Fruit fly (Drosophila melanogaster) whole organism, embryonic: ENCODE results near the gene sol.

Experiments
- Aef1 ChIP-seq: fragments of 200-800 bp; sonication (Bioruptor generic); IDR thresholded peaks from 3 replicates; pipeline ENCODE4 v1.3.6; 2022; ENCODE audit warnings: missing biosample characterization, missing genetic modification characterization
- Awh ChIP-seq: fragments of 200-800 bp; sonication (Bioruptor generic); IDR thresholded peaks from 2 replicates; pipeline ENCODE4, ENCODE4 v1.3.6; 2022; ENCODE audit warnings: missing biosample characterization, missing genetic modification characterization
- Bdp1 ChIP-seq: fragments of 200-800 bp; sonication (Bioruptor generic); optimal IDR thresholded peaks from 3 replicates; lab custom pipeline; 2016; ENCODE audit warnings: missing biosample characterization, missing genetic modification characterization
- CG10431 ChIP-seq: fragments of 200-800 bp; sonication (Bioruptor generic); optimal IDR thresholded peaks from 3 replicates; lab custom pipeline; 2018; ENCODE audit warnings: missing biosample characterization, mild to moderate bottlenecking, missing genetic modification characterization
- CG10462 ChIP-seq: fragments of 200-800 bp; sonication (Bioruptor generic); optimal IDR thresholded peaks from 2 replicates; lab custom pipeline; 2016; ENCODE audit warnings: missing biosample characterization, missing genetic modification characterization
- CG10543 ChIP-seq: fragments of 200-800 bp; sonication (Bioruptor generic); optimal IDR thresholded peaks from 3 replicates; lab custom pipeline; 2017; ENCODE audit warnings: missing biosample characterization, mild to moderate bottlenecking, missing genetic modification characterization, moderate library complexity
- CG1233 ChIP-seq: fragments of 200-800 bp; sonication (Bioruptor generic); optimal IDR thresholded peaks from 4 replicates; lab custom pipeline; 2018; ENCODE audit warnings: missing biosample characterization, mild to moderate bottlenecking, missing genetic modification characterization
- CG13894 ChIP-seq: fragments of 200-800 bp; sonication (Bioruptor generic); optimal IDR thresholded peaks from 3 replicates; lab custom pipeline; 2018; ENCODE audit warnings: missing biosample characterization, mild to moderate bottlenecking, missing genetic modification characterization, moderate library complexity
- CG16813 ChIP-seq: fragments of 200-800 bp; sonication (Bioruptor generic); IDR thresholded peaks from 3 replicates; pipeline ENCODE4 v1.3.6; 2022; ENCODE audit warnings: missing biosample characterization, missing genetic modification characterization; ENCODE audit not compliant: partially characterized antibody
- CG16863 ChIP-seq: fragments of 200-800 bp; sonication (Bioruptor generic); optimal IDR thresholded peaks from 3 replicates; lab custom pipeline; 2016; ENCODE audit warnings: missing biosample characterization, missing genetic modification characterization
- CG2129 ChIP-seq: fragments of 200-800 bp; sonication (Bioruptor generic); IDR thresholded peaks from 2 replicates; pipeline ENCODE4 v1.3.6; 2022; ENCODE audit warnings: missing biosample characterization, missing genetic modification characterization; ENCODE audit not compliant: partially characterized antibody
- CG32767 ChIP-seq: fragments of 200-800 bp; sonication (Bioruptor generic); IDR thresholded peaks from 2 replicates; pipeline ENCODE4 v1.3.6; 2022; ENCODE audit warnings: missing biosample characterization, missing genetic modification characterization
- CG3281 ChIP-seq: fragments of 200-800 bp; sonication (Bioruptor generic); optimal IDR thresholded peaks from 3 replicates; lab custom pipeline; 2017; ENCODE audit warnings: missing biosample characterization, mild to moderate bottlenecking, missing genetic modification characterization
- CG4854 ChIP-seq: fragments of 200-800 bp; sonication (Bioruptor generic); optimal IDR thresholded peaks from 2 replicates; lab custom pipeline; 2016; ENCODE audit warnings: missing biosample characterization, missing genetic modification characterization, inconsistent platforms
- CG6254 ChIP-seq: fragments of 200-800 bp; sonication (Bioruptor generic); optimal IDR thresholded peaks from 3 replicates; lab custom pipeline; 2017; ENCODE audit warnings: mild to moderate bottlenecking, missing biosample characterization, missing genetic modification reagents, missing genetic modification characterization
- CG7839 ChIP-seq: fragments of 200-800 bp; sonication (Bioruptor generic); optimal IDR thresholded peaks from 3 replicates; lab custom pipeline; 2018; ENCODE audit warnings: missing biosample characterization, mild to moderate bottlenecking, missing genetic modification characterization, moderate library complexity
- CG7987 ChIP-seq: fragments of 200-800 bp; sonication (Bioruptor generic); optimal IDR thresholded peaks from 2 replicates; lab custom pipeline; 2018; ENCODE audit warnings: missing biosample characterization, mild to moderate bottlenecking, missing genetic modification characterization, moderate library complexity
- CG8924 ChIP-seq: fragments of 200-800 bp; optimal IDR thresholded peaks from 3 replicates; lab custom pipeline; 2019; ENCODE audit warnings: missing biosample characterization, mild to moderate bottlenecking, missing genetic modification characterization, moderate library complexity
- Camta ChIP-seq: fragments of 200-800 bp; sonication (Bioruptor generic); optimal IDR thresholded peaks from 2 replicates; lab custom pipeline; 2016; ENCODE audit warnings: missing biosample characterization, missing genetic modification characterization
- Chrac-16 ChIP-seq: fragments of 200-800 bp; sonication (Bioruptor generic); optimal IDR thresholded peaks from 3 replicates; lab custom pipeline; 2016; ENCODE audit warnings: missing biosample characterization, missing genetic modification characterization
- D ChIP-seq, 2 experiments: fragments of 200-800 bp in 1 of 2; fragments of >200 bp in 1 of 2; sonication (Bioruptor generic) in 1 of 2; optimal IDR thresholded peaks; 2 replicates in 1 of 2; 3 replicates in 1 of 2; lab custom pipeline; 2017; ENCODE audit warnings: mild to moderate bottlenecking in 1 of 2, missing biosample characterization in 1 of 2, missing genetic modification characterization in 1 of 2, missing genetic modification reagents in 1 of 2
- H2.0 ChIP-seq: fragments of 200-800 bp; sonication (Bioruptor generic); IDR thresholded peaks from 2 replicates; pipeline ENCODE4 v1.3.6; 2022; ENCODE audit warnings: missing biosample characterization, missing genetic modification characterization
- HLHmδ ChIP-seq: fragments of 200-800 bp; sonication (Bioruptor generic); optimal IDR thresholded peaks from 2 replicates; lab custom pipeline; 2018; ENCODE audit warnings: missing biosample characterization, mild to moderate bottlenecking, missing genetic modification characterization, moderate library complexity
- Hand ChIP-seq: fragments of 200-800 bp; sonication (Bioruptor generic); optimal IDR thresholded peaks from 2 replicates; lab custom pipeline; 2017; ENCODE audit warnings: mild to moderate bottlenecking, missing biosample characterization, missing genetic modification reagents, missing genetic modification characterization
- MTF-1 ChIP-seq: fragments of 200-800 bp; sonication (Bioruptor generic); optimal IDR thresholded peaks from 2 replicates; lab custom pipeline; 2018; ENCODE audit warnings: missing biosample characterization, mild to moderate bottlenecking, missing genetic modification characterization, borderline replicate concordance
- Oaz ChIP-seq: fragments of 200-800 bp; sonication (Bioruptor generic); IDR thresholded peaks from 2 replicates; pipeline ENCODE4 v1.3.6; 2022; ENCODE audit warnings: missing biosample characterization, missing genetic modification characterization
- TFAM ChIP-seq: fragments of 200-800 bp; sonication (Bioruptor generic); optimal IDR thresholded peaks from 2 replicates; lab custom pipeline; 2017; ENCODE audit warnings: missing biosample characterization, missing genetic modification characterization, inconsistent platforms
- ab ChIP-seq: fragments of 200-800 bp; sonication (Bioruptor generic); optimal IDR thresholded peaks from 2 replicates; lab custom pipeline; 2016; ENCODE audit warnings: missing biosample characterization, missing genetic modification characterization
- bab2 ChIP-seq: fragments of 200-800 bp; sonication (Bioruptor generic); optimal IDR thresholded peaks from 2 replicates; lab custom pipeline; 2016; ENCODE audit warnings: missing biosample characterization, missing genetic modification characterization
- chif ChIP-seq, 2 experiments: fragments of 200-800 bp; sonication (Bioruptor generic); optimal IDR thresholded peaks; 3 replicates each; lab custom pipeline; 2016; ENCODE audit warnings: missing biosample characterization in 2 of 2, missing genetic modification characterization in 2 of 2
- chn ChIP-seq: fragments of 200-800 bp; sonication (Bioruptor generic); optimal IDR thresholded peaks from 2 replicates; lab custom pipeline; 2016; ENCODE audit warnings: missing biosample characterization, missing genetic modification characterization
- crol ChIP-seq: fragments of 200-800 bp; sonication (Bioruptor generic); IDR thresholded peaks from 2 replicates; pipeline ENCODE4 v1.3.6; 2022; ENCODE audit warnings: missing biosample characterization, missing genetic modification characterization
- dysf ChIP-seq: fragments of 200-800 bp; sonication (Bioruptor generic); IDR thresholded peaks from 3 replicates; pipeline ENCODE4 v1.3.6; 2022; ENCODE audit warnings: missing biosample characterization, missing genetic modification characterization
- gem ChIP-seq: fragments of 200-800 bp; sonication (Bioruptor generic); optimal IDR thresholded peaks from 2 replicates; lab custom pipeline; 2019; ENCODE audit warnings: missing biosample characterization, mild to moderate bottlenecking, missing genetic modification characterization, moderate library complexity
- grn ChIP-seq: fragments of 200-800 bp; sonication (Bioruptor generic); optimal IDR thresholded peaks from 3 replicates; lab custom pipeline; 2017; ENCODE audit warnings: missing biosample characterization, missing genetic modification characterization
- gro ChIP-seq: fragments of 200-800 bp; sonication (Bioruptor generic); optimal IDR thresholded peaks from 2 replicates; lab custom pipeline; 2016; ENCODE audit warnings: missing biosample characterization, missing genetic modification characterization
- jigr1 ChIP-seq: fragments of 200-800 bp; sonication (Bioruptor generic); IDR thresholded peaks from 3 replicates; pipeline ENCODE4 v1.3.6; 2022; ENCODE audit warnings: missing biosample characterization, missing genetic modification characterization
- jing ChIP-seq: fragments of 200-800 bp; sonication (Bioruptor generic); optimal IDR thresholded peaks from 2 replicates; lab custom pipeline; 2018; ENCODE audit warnings: missing biosample characterization, mild to moderate bottlenecking, missing genetic modification characterization
- kay ChIP-seq: fragments of 200-800 bp; sonication (Bioruptor generic); optimal IDR thresholded peaks from 2 replicates; lab custom pipeline; 2016; ENCODE audit warnings: missing biosample characterization, missing genetic modification characterization
- p53 ChIP-seq: fragments of 200-800 bp; sonication (Bioruptor generic); optimal IDR thresholded peaks from 2 replicates; lab custom pipeline; 2016; ENCODE audit warnings: missing biosample characterization, missing genetic modification characterization
- peb ChIP-seq: fragments of 200-800 bp; sonication (Bioruptor generic); IDR thresholded peaks from 2 replicates; pipeline ENCODE4 v1.3.6; 2022; ENCODE audit warnings: missing biosample characterization, missing genetic modification characterization
- pita ChIP-seq: fragments of 200-800 bp; sonication (Bioruptor generic); optimal IDR thresholded peaks from 2 replicates; lab custom pipeline; 2017; ENCODE audit warnings: missing biosample characterization, mild to moderate bottlenecking, missing genetic modification characterization
- pros ChIP-seq: fragments of 200-800 bp; sonication (Bioruptor generic); optimal IDR thresholded peaks from 3 replicates; lab custom pipeline; 2019; ENCODE audit warnings: missing biosample characterization, mild to moderate bottlenecking, missing genetic modification characterization, moderate library complexity
- psq ChIP-seq: fragments of 200-800 bp; sonication (Bioruptor generic); optimal IDR thresholded peaks from 2 replicates; lab custom pipeline; 2017; ENCODE audit warnings: missing biosample characterization, missing genetic modification characterization
- rib ChIP-seq: fragments of 200-800 bp; sonication (Bioruptor generic); IDR thresholded peaks from 2 replicates; pipeline ENCODE4 v1.3.6; 2022; ENCODE audit warnings: missing biosample characterization, missing genetic modification characterization
- row ChIP-seq: fragments of 200-800 bp; sonication (Bioruptor generic); IDR thresholded peaks from 3 replicates; pipeline ENCODE4 v1.3.6; 2022; ENCODE audit warnings: missing biosample characterization, missing genetic modification characterization
- run ChIP-seq: fragments of 200-800 bp; sonication (Bioruptor generic); optimal IDR thresholded peaks from 3 replicates; lab custom pipeline; 2018; ENCODE audit warnings: missing biosample characterization, mild to moderate bottlenecking, missing genetic modification characterization
- tll ChIP-seq, 2 experiments: fragments of 200-800 bp in 1 of 2; fragments of >200 bp in 1 of 2; sonication (Bioruptor generic) in 1 of 2; optimal IDR thresholded peaks; 2 replicates each; lab custom pipeline; 2017 to 2019; ENCODE audit warnings: missing biosample characterization in 2 of 2, missing genetic modification characterization in 2 of 2, mild to moderate bottlenecking in 1 of 2, moderate library complexity in 1 of 2
- zen ChIP-seq: fragments of 200-800 bp; sonication (Bioruptor generic); optimal IDR thresholded peaks from 3 replicates; lab custom pipeline; 2018; ENCODE audit warnings: missing biosample characterization, mild to moderate bottlenecking, missing genetic modification characterization, moderate library complexity

Gene sol

dm6 chrX:21366311-21366990, 16.4 kb downstream of the sol start (continued):
- TF ChIP-seq CG10431 (GFP tag; lab: Kevin White, UChicago) (peak; percentile 78), p53 (GFP tag; lab: Kevin White, UChicago) (no peak), Chrac-16 (GFP tag; lab: Kevin White, UChicago) (peak; percentile 87), CG3281 (GFP tag; lab: Kevin White, UChicago) (peak; percentile 95), CG4854 (peak; percentile 69), Awh (GFP tag; lab: Robert Waterston, UW) (peak; percentile 83), CG16863 (GFP tag; lab: Kevin White, UChicago) (peak; percentile 34), dysf (GFP tag; lab: Robert Waterston, UW) (peak; percentile 94), ab (GFP tag; lab: Kevin White, UChicago) (no peak), jigr1 (GFP tag; lab: Robert Waterston, UW) (peak; percentile 76; the same call in 2 of the 3 replicates), jing (GFP tag; lab: Kevin White, UChicago) (peak; percentile 73), CG2129 (GFP tag; lab: Robert Waterston, UW) (no peak), CG10462 (GFP tag; lab: Kevin White, UChicago) (peak; percentile 78), CG32767 (GFP tag; lab: Robert Waterston, UW) (peak; percentile 86), grn (GFP tag; lab: Kevin White, UChicago) (peak; percentile 2), kay (peak; percentile 80), CG8924 (peak; percentile 96), CG16813 (no peak), Aef1 (GFP tag; lab: Robert Waterston, UW) (peak; percentile 89), peb (GFP tag; lab: Robert Waterston, UW) (peak; percentile 77), gem (tag; lab: Kevin White, UChicago) (peak; percentile 96), zen (tag; lab: Kevin White, UChicago) (peak; percentile 74), row (GFP tag; lab: Robert Waterston, UW) (peak; percentile 97), rib (GFP tag; lab: Robert Waterston, UW) (peak; percentile 75), gro (GFP tag; lab: Kevin White, UChicago) (peak; percentile 14), Oaz (GFP tag; lab: Robert Waterston, UW) (peak; percentile 82), bab2 (GFP tag; lab: Kevin White, UChicago) (peak; percentile 9), H2.0 (GFP tag; lab: Robert Waterston, UW) (peak; percentile 77), psq (GFP tag; lab: Kevin White, UChicago) (peak; percentile 33), MTF-1 (peak; percentile 72), run (tag; lab: Kevin White, UChicago) (peak; percentile 85), Bdp1 (peak; percentile 9), chn (GFP tag; lab: Kevin White, UChicago) (peak; percentile 58), CG13894 (tag; lab: Kevin White, UChicago) (peak; percentile 92), chif (GFP tag; optimal IDR thresholded peaks at IDR 0.05; lab: Kevin White, UChicago) (peak; percentile 4 to 62), TFAM (GFP tag; lab: Kevin White, UChicago) (peak; percentile 33), CG1233 (GFP tag; lab: Kevin White, UChicago) (peak; percentile 92), CG7987 (GFP tag; lab: Kevin White, UChicago) (peak; percentile 55), CG7839 (tag; lab: Kevin White, UChicago) (peak; percentile 96), pros (GFP tag; lab: Kevin White, UChicago) (peak; percentile 60), pita (no peak), D (optimal IDR thresholded peaks at IDR 0.05; lab: Kevin White, UChicago) (no peak), D (GFP tag; optimal IDR thresholded peaks at IDR 0.05; lab: Kevin White, UChicago) (peak; percentile 90), CG10543 (peak; percentile 97), Hand (GFP tag; lab: Kevin White, UChicago) (peak; percentile 93), crol (peak; percentile 84), Camta (GFP tag; lab: Kevin White, UChicago) (no peak), HLHmδ (GFP tag; lab: Kevin White, UChicago) (no peak), tll (GFP tag; optimal IDR thresholded peaks at IDR 0.05; lab: Kevin White, UChicago) (no peak), CG6254 (GFP tag; lab: Kevin White, UChicago) (peak; percentile 81)
